Worm (Caenorhabditis elegans) whole organism, mixed stage, embryonic: ENCODE results near the gene Y51B9A.6.

ENCODE experiments used
- M03D4.4 ChIP-seq: sonication (generic microtip); optimal IDR thresholded peaks from 2 replicates; lab custom pipeline; 2017; ENCODE audit warnings: mild to moderate bottlenecking, missing genetic modification characterization, missing compliant biosample characterization
- bed-3 ChIP-seq: fragments of 200-800 bp; sonication (Bioruptor generic); optimal IDR thresholded peaks from 3 replicates; lab custom pipeline; 2018; ENCODE audit warnings: mild to moderate bottlenecking, missing genetic modification characterization, moderate library complexity, missing compliant biosample characterization
- blmp-1 ChIP-seq: fragments of 150-350 bp; optimal IDR thresholded peaks from 2 replicates; lab custom pipeline; 2014; ENCODE audit warnings: missing biosample characterization, missing genetic modification characterization
- ceh-39 ChIP-seq: fragments of 150-350 bp; optimal IDR thresholded peaks from 2 replicates; lab custom pipeline; 2014; ENCODE audit warnings: missing biosample characterization, missing genetic modification characterization
- ceh-43 ChIP-seq: fragments of 200-800 bp; sonication (Bioruptor generic); optimal IDR thresholded peaks from 2 replicates; lab custom pipeline; 2018; ENCODE audit warnings: mild to moderate bottlenecking, missing genetic modification characterization, moderate library complexity, missing compliant biosample characterization
- drap-1 ChIP-seq: fragments of 200-800 bp; sonication (Bioruptor generic); optimal IDR thresholded peaks from 3 replicates; lab custom pipeline; 2018; ENCODE audit warnings: mild to moderate bottlenecking, missing genetic modification characterization, missing compliant biosample characterization
- elt-1 ChIP-seq: sonication (generic microtip); optimal IDR thresholded peaks from 2 replicates; lab custom pipeline; 2017; ENCODE audit warnings: missing genetic modification characterization, mild to moderate bottlenecking, missing compliant biosample characterization, antibody characterized with exemption, moderate library complexity, borderline replicate concordance; ENCODE audit not compliant: insufficient read depth
- elt-3 ChIP-seq: fragments of 150-350 bp; optimal IDR thresholded peaks from 2 replicates; lab custom pipeline; 2014; ENCODE audit warnings: missing biosample characterization, missing genetic modification characterization
- hlh-1 ChIP-seq: fragments of 150-350 bp; optimal IDR thresholded peaks from 2 replicates; lab custom pipeline; 2014; ENCODE audit warnings: missing biosample characterization, missing genetic modification reagents, missing genetic modification characterization
- lin-13 ChIP-seq: fragments of 150-350 bp; optimal IDR thresholded peaks from 2 replicates; lab custom pipeline; 2014; ENCODE audit warnings: missing biosample characterization, missing genetic modification characterization
- lin-32 ChIP-seq: fragments of 200-800 bp; sonication (Bioruptor generic); optimal IDR thresholded peaks from 2 replicates; lab custom pipeline; 2018; ENCODE audit warnings: mild to moderate bottlenecking, missing genetic modification characterization, missing compliant biosample characterization
- lsy-2 ChIP-seq: fragments of 150-350 bp; optimal IDR thresholded peaks from 2 replicates; lab custom pipeline; 2014; ENCODE audit warnings: missing biosample characterization, missing genetic modification characterization
- mab-5 ChIP-seq: fragments of 150-350 bp; optimal IDR thresholded peaks from 2 replicates; lab custom pipeline; 2014; ENCODE audit warnings: missing biosample characterization, missing genetic modification characterization
- mep-1 ChIP-seq: fragments of 150-350 bp; optimal IDR thresholded peaks from 2 replicates; lab custom pipeline; 2017; ENCODE audit warnings: missing biosample characterization, missing genetic modification reagents, missing genetic modification characterization, inconsistent platforms
- mls-2 ChIP-seq: sonication (generic microtip); optimal IDR thresholded peaks from 2 replicates; lab custom pipeline; 2016; ENCODE audit warnings: mild to moderate bottlenecking, missing genetic modification characterization, moderate library complexity, missing compliant biosample characterization
- nhr-12 ChIP-seq: fragments of 150-350 bp; optimal IDR thresholded peaks from 2 replicates; lab custom pipeline; 2014; ENCODE audit warnings: missing biosample characterization, missing genetic modification characterization
- nhr-2 ChIP-seq: fragments of 150-350 bp; optimal IDR thresholded peaks from 2 replicates; lab custom pipeline; 2014; ENCODE audit warnings: missing biosample characterization, missing genetic modification characterization
- nhr-237 ChIP-seq: fragments of 150-350 bp; optimal IDR thresholded peaks from 2 replicates; lab custom pipeline; 2014; ENCODE audit warnings: missing biosample characterization, missing genetic modification characterization
- nhr-28 ChIP-seq: fragments of 150-350 bp; optimal IDR thresholded peaks from 2 replicates; lab custom pipeline; 2014; ENCODE audit warnings: missing biosample characterization, missing genetic modification characterization
- nhr-76 ChIP-seq: sonication (generic microtip); optimal IDR thresholded peaks from 2 replicates; lab custom pipeline; 2017; ENCODE audit warnings: missing biosample characterization, missing genetic modification characterization
- pha-4 ChIP-seq: fragments of 150-350 bp; optimal IDR thresholded peaks from 2 replicates; lab custom pipeline; 2018; ENCODE audit warnings: missing biosample characterization, missing genetic modification reagents, missing genetic modification characterization
- sem-2 ChIP-seq: fragments of 200-800 bp; sonication (Bioruptor generic); optimal IDR thresholded peaks from 2 replicates; lab custom pipeline; 2018; ENCODE audit warnings: mild to moderate bottlenecking, missing genetic modification characterization, missing compliant biosample characterization
- snpc-4 ChIP-seq: fragments of 150-350 bp; optimal IDR thresholded peaks from 2 replicates; lab custom pipeline; 2014; ENCODE audit warnings: missing biosample characterization, missing genetic modification characterization
- sptf-1 ChIP-seq: sonication (generic microtip); optimal IDR thresholded peaks from 2 replicates; lab custom pipeline; 2017; ENCODE audit warnings: mild to moderate bottlenecking, missing genetic modification characterization, moderate library complexity, missing compliant biosample characterization
- tbx-8 ChIP-seq: fragments of 200-800 bp; sonication (Bioruptor generic); optimal IDR thresholded peaks from 2 replicates; lab custom pipeline; 2018; ENCODE audit warnings: mild to moderate bottlenecking, missing genetic modification characterization, moderate library complexity, missing compliant biosample characterization
- unc-120 ChIP-seq: sonication (generic microtip); optimal IDR thresholded peaks from 2 replicates; lab custom pipeline; 2017; ENCODE audit warnings: missing genetic modification characterization, missing compliant biosample characterization; ENCODE audit not compliant: poor library complexity, severe bottlenecking
- unc-39 ChIP-seq: fragments of 150-350 bp; optimal IDR thresholded peaks from 2 replicates; lab custom pipeline; 2014; ENCODE audit warnings: missing biosample characterization, missing genetic modification characterization
- unc-62 ChIP-seq: fragments of 150-350 bp; optimal IDR thresholded peaks from 2 replicates; lab custom pipeline; 2014; ENCODE audit warnings: missing biosample characterization, missing genetic modification reagents, missing genetic modification characterization
- zip-8 ChIP-seq: fragments of 150-350 bp; optimal IDR thresholded peaks from 2 replicates; lab custom pipeline; 2014; ENCODE audit warnings: missing biosample characterization, missing genetic modification characterization
- ztf-11 ChIP-seq: fragments of 150-350 bp; optimal IDR thresholded peaks from 2 replicates; lab custom pipeline; 2014; ENCODE audit warnings: missing biosample characterization, missing genetic modification characterization

Gene Y51B9A.6

ce11 chrII:9441838-9442237 is 38.9 kb upstream of the Y51B9A.6 start, which contains the start of gene chil-16:
Gene chil-16 (minus strand): TSS chrII:9441938.
- TF ChIP-seq zip-8 (tag; lab: Kevin White, UChicago) (no peak), nhr-237 (tag; lab: Kevin White, UChicago) (no peak), elt-1 (tag; lab: Kevin White, UChicago) (no peak), sptf-1 (tag; lab: Kevin White, UChicago) (no peak)

ce11 chrII:9440060-9440459 is 37.1 kb upstream of the Y51B9A.6 start, which contains the start of gene chil-17:
Gene chil-17 (minus strand): TSS chrII:9440160.
- TF ChIP-seq sem-2 (GFP tag; lab: Kevin White, UChicago): no peak
- TF ChIP-seq mab-5 (tag; lab: Kevin White, UChicago): no peak
- no peak for TF ChIP-seq ceh-39 (tag; lab: Kevin White, UChicago)
- no peak for TF ChIP-seq elt-1 (tag; lab: Kevin White, UChicago)
- TF ChIP-seq drap-1 (GFP tag; lab: Kevin White, UChicago): no peak
- no peak for TF ChIP-seq mep-1
- no peak for TF ChIP-seq lin-32 (GFP tag; lab: Kevin White, UChicago)
- TF ChIP-seq mls-2 (tag; lab: Kevin White, UChicago): no peak
- TF ChIP-seq nhr-237 (tag; lab: Kevin White, UChicago): no peak

- no peak for TF ChIP-seq ceh-43
- TF ChIP-seq lsy-2: no peak
- no peak for TF ChIP-seq nhr-12 (tag; lab: Kevin White, UChicago)
- TF ChIP-seq sem-2 (GFP tag; lab: Kevin White, UChicago): no peak
- no peak for TF ChIP-seq pha-4 (tag; lab: Kevin White, UChicago)
These were observed 35.9 kb upstream of the Y51B9A.6 start for ce11 chrII:9438853-9439252.

ce11 chrII:9438227-9438626 is 35.2 kb upstream of the Y51B9A.6 start, which contains the start of gene chil-13:
Gene chil-13 (minus strand): TSS chrII:9438327.
- TF ChIP-seq snpc-4 (tag; lab: Kevin White, UChicago) (no peak), lin-13 (tag; lab: Kevin White, UChicago) (no peak), elt-3 (tag; lab: Kevin White, UChicago) (no peak), unc-120 (no peak), mep-1 (no peak), drap-1 (GFP tag; lab: Kevin White, UChicago) (no peak), ztf-11 (no peak), hlh-1 (tag; lab: Kevin White, UChicago) (no peak), zip-8 (tag; lab: Kevin White, UChicago) (no peak), nhr-76 (tag; lab: Kevin White, UChicago) (no peak), blmp-1 (tag; lab: Kevin White, UChicago) (no peak), lin-32 (GFP tag; lab: Kevin White, UChicago) (no peak), lsy-2 (no peak), ceh-39 (tag; lab: Kevin White, UChicago) (no peak), nhr-2 (tag; lab: Kevin White, UChicago) (no peak), tbx-8 (GFP tag; lab: Kevin White, UChicago) (no peak), unc-62 (GFP tag; lab: Kevin White, UChicago) (no peak)

ce11 chrII:9436009-9436408 is 33.0 kb upstream of the Y51B9A.6 start, which contains the start of gene kin-16:
Gene kin-16 (minus strand): TSS chrII:9436109.
- TF ChIP-seq drap-1 (GFP tag; lab: Kevin White, UChicago): no peak
- TF ChIP-seq sem-2 (GFP tag; lab: Kevin White, UChicago): no peak
- no peak for TF ChIP-seq lin-32 (GFP tag; lab: Kevin White, UChicago)
- no peak for TF ChIP-seq sptf-1 (tag; lab: Kevin White, UChicago)
- no peak for TF ChIP-seq ceh-39 (tag; lab: Kevin White, UChicago)
- no peak for TF ChIP-seq nhr-28 (tag; lab: Kevin White, UChicago)
- no peak for TF ChIP-seq mab-5 (tag; lab: Kevin White, UChicago)
- TF ChIP-seq elt-1 (tag; lab: Kevin White, UChicago): no peak
- TF ChIP-seq unc-39 (tag; lab: Kevin White, UChicago): no peak
- no peak for TF ChIP-seq nhr-2 (tag; lab: Kevin White, UChicago)
- no peak for TF ChIP-seq zip-8 (tag; lab: Kevin White, UChicago)
- TF ChIP-seq unc-120: no peak
- TF ChIP-seq lin-13 (tag; lab: Kevin White, UChicago): no peak
- TF ChIP-seq M03D4.4 (tag; lab: Kevin White, UChicago): no peak
- TF ChIP-seq lsy-2: no peak
- no peak for TF ChIP-seq bed-3
- TF ChIP-seq pha-4 (tag; lab: Kevin White, UChicago): no peak
